Worm (Caenorhabditis elegans) whole organism, young adult: Measurements from ENCODE around the gene col-179.

Source experiments
- B0019.2 ChIP-seq: fragments of 200-800 bp; sonication (Bioruptor generic); conservative IDR thresholded peaks from 2 replicates; pipeline ENCODE4 v1.3.6; 2022; ENCODE audit warnings: missing genetic modification reagents, missing genetic modification characterization, missing compliant biosample characterization
- B0261.1 ChIP-seq: sonication (generic microtip); optimal IDR thresholded peaks from 2 replicates; lab custom pipeline; 2016; ENCODE audit warnings: mild to moderate bottlenecking, missing genetic modification characterization, moderate library complexity, missing compliant biosample characterization
- F57A8.1 ChIP-seq: fragments of 200-800 bp; sonication (Bioruptor generic); optimal IDR thresholded peaks from 2 replicates; lab custom pipeline; 2018; ENCODE audit warnings: mild to moderate bottlenecking, missing genetic modification characterization, moderate library complexity, missing compliant biosample characterization
- K12H6.12 ChIP-seq: fragments of 200-800 bp; sonication (Bioruptor generic); optimal IDR thresholded peaks from 2 replicates; lab custom pipeline; 2018; ENCODE audit warnings: mild to moderate bottlenecking, missing genetic modification characterization, missing compliant biosample characterization
- T07F8.4 ChIP-seq: sonication (generic microtip); optimal IDR thresholded peaks from 2 replicates; lab custom pipeline; 2016; ENCODE audit warnings: mild to moderate bottlenecking, missing genetic modification characterization, moderate library complexity, missing compliant biosample characterization
- Y53F4B.3 ChIP-seq: fragments of 200-800 bp; sonication (Bioruptor generic); IDR thresholded peaks from 2 replicates; pipeline ENCODE4 v1.3.6; 2022; ENCODE audit warnings: missing genetic modification reagents, missing genetic modification characterization, missing compliant biosample characterization
- Y56A3A.18 ChIP-seq: fragments of 200-800 bp; sonication (Bioruptor generic); IDR thresholded peaks from 2 replicates; pipeline ENCODE4 v1.3.6; 2022; ENCODE audit warnings: missing genetic modification reagents, missing genetic modification characterization, missing compliant biosample characterization
- atf-7 ChIP-seq: sonication (generic microtip); optimal IDR thresholded peaks from 2 replicates; lab custom pipeline; 2017; ENCODE audit warnings: mild to moderate bottlenecking, missing genetic modification characterization, missing compliant biosample characterization
- ccch-3 ChIP-seq: fragments of 200-800 bp; sonication (Bioruptor generic); optimal IDR thresholded peaks from 2 replicates; lab custom pipeline; 2018; ENCODE audit warnings: mild to moderate bottlenecking, missing genetic modification characterization, missing compliant biosample characterization
- ceh-27 ChIP-seq: fragments of 200-800 bp; sonication (Bioruptor generic); optimal IDR thresholded peaks from 2 replicates; lab custom pipeline; 2018; ENCODE audit warnings: mild to moderate bottlenecking, missing genetic modification characterization, moderate library complexity, missing compliant biosample characterization
- ceh-40 ChIP-seq: fragments of 200-800 bp; sonication (Bioruptor generic); IDR thresholded peaks from 2 replicates; pipeline ENCODE4 v1.3.6; 2022; ENCODE audit warnings: missing genetic modification characterization, missing compliant biosample characterization
- ceh-79 ChIP-seq: sonication (generic microtip); optimal IDR thresholded peaks from 2 replicates; lab custom pipeline; 2017; ENCODE audit warnings: mild to moderate bottlenecking, missing genetic modification characterization, missing compliant biosample characterization
- chd-7 ChIP-seq: sonication (generic microtip); optimal IDR thresholded peaks from 2 replicates; lab custom pipeline; 2016; ENCODE audit warnings: mild to moderate bottlenecking, missing genetic modification characterization, moderate library complexity, missing compliant biosample characterization
- hmg-1.2 ChIP-seq: fragments of 200-800 bp; sonication (Bioruptor generic); IDR thresholded peaks from 2 replicates; pipeline ENCODE4 v1.3.6; 2022; ENCODE audit warnings: missing genetic modification reagents, missing genetic modification characterization, missing compliant biosample characterization
- hsf-1 ChIP-seq: fragments of 200-800 bp; sonication (Bioruptor generic); IDR thresholded peaks from 2 replicates; pipeline ENCODE4 v1.3.6; 2022; ENCODE audit warnings: missing genetic modification reagents, missing genetic modification characterization, missing compliant biosample characterization
- let-607 ChIP-seq, 2 experiments: fragments of 200-800 bp in 1 of 2; sonication (Bioruptor generic) in 1 of 2; sonication (generic microtip) in 1 of 2; optimal IDR thresholded peaks; 2 replicates each; lab custom pipeline; 2016 to 2018; ENCODE audit warnings: mild to moderate bottlenecking in 2 of 2, missing compliant biosample characterization in 2 of 2, missing genetic modification characterization in 2 of 2, moderate library complexity in 2 of 2, missing genotype in 1 of 2
- lsl-1 ChIP-seq: fragments of 200-800 bp; sonication (Bioruptor generic); optimal IDR thresholded peaks from 2 replicates; lab custom pipeline; 2018; ENCODE audit warnings: mild to moderate bottlenecking, missing genetic modification characterization, moderate library complexity, missing compliant biosample characterization
- madf-8 ChIP-seq: fragments of 200-800 bp; sonication (Bioruptor generic); conservative IDR thresholded peaks from 2 replicates; pipeline ENCODE4 v1.3.6; 2022; ENCODE audit warnings: missing genetic modification reagents, missing genetic modification characterization, missing compliant biosample characterization
- mes-4 ChIP-seq: sonication (generic microtip); optimal IDR thresholded peaks from 2 replicates; lab custom pipeline; 2016; ENCODE audit warnings: missing genotype, missing genetic modification characterization, missing compliant biosample characterization
- mxl-1 ChIP-seq: sonication (generic microtip); optimal IDR thresholded peaks from 2 replicates; lab custom pipeline; 2016; ENCODE audit warnings: missing genetic modification characterization, missing compliant biosample characterization
- nhr-120 ChIP-seq: fragments of 200-800 bp; sonication (Bioruptor generic); IDR thresholded peaks from 2 replicates; pipeline ENCODE4 v1.3.6; 2022; ENCODE audit warnings: missing genetic modification characterization, missing compliant biosample characterization
- nhr-90 ChIP-seq: sonication (generic microtip); optimal IDR thresholded peaks from 2 replicates; lab custom pipeline; 2016; ENCODE audit warnings: missing genotype, mild to moderate bottlenecking, missing genetic modification characterization, missing compliant biosample characterization
- rec-8 ChIP-seq, 2 experiments: sonication (generic microtip); optimal IDR thresholded peaks; 2 replicates each; lab custom pipeline; 2016; ENCODE audit warnings: mild to moderate bottlenecking in 2 of 2, missing genetic modification characterization in 2 of 2, missing genetic modification reagents in 2 of 2, missing genotype in 2 of 2, missing biosample characterization in 1 of 2, missing compliant biosample characterization in 1 of 2, moderate library complexity in 1 of 2
- repo-1 ChIP-seq: sonication (generic microtip); optimal IDR thresholded peaks from 2 replicates; lab custom pipeline; 2017; ENCODE audit warnings: mild to moderate bottlenecking, missing genetic modification characterization, missing compliant biosample characterization
- snpc-1.1 ChIP-seq: sonication (generic microtip); optimal IDR thresholded peaks from 2 replicates; lab custom pipeline; 2017; ENCODE audit warnings: missing genetic modification characterization, mild to moderate bottlenecking, missing compliant biosample characterization, antibody characterized with exemption, moderate library complexity, missing genotype, missing genetic modification reagents; ENCODE audit not compliant: insufficient read depth
- somi-1 ChIP-seq: fragments of 200-800 bp; sonication (Bioruptor generic); optimal IDR thresholded peaks from 2 replicates; lab custom pipeline; 2018; ENCODE audit warnings: mild to moderate bottlenecking, missing genetic modification characterization, missing compliant biosample characterization
- sptf-2 ChIP-seq: fragments of 200-800 bp; sonication (Bioruptor generic); optimal IDR thresholded peaks from 2 replicates; lab custom pipeline; 2018; ENCODE audit warnings: mild to moderate bottlenecking, missing genetic modification characterization, missing compliant biosample characterization
- tbx-9 ChIP-seq: sonication (generic microtip); optimal IDR thresholded peaks from 2 replicates; lab custom pipeline; 2016; ENCODE audit warnings: borderline replicate concordance, missing genetic modification characterization, inconsistent platforms, missing compliant biosample characterization
- unc-130 ChIP-seq: sonication (generic microtip); optimal IDR thresholded peaks from 2 replicates; lab custom pipeline; 2016; ENCODE audit warnings: missing genetic modification reagents, missing genetic modification characterization, missing compliant biosample characterization
- xnd-1 ChIP-seq: sonication (generic microtip); optimal IDR thresholded peaks from 2 replicates; lab custom pipeline; 2016; ENCODE audit warnings: missing genotype, missing genetic modification reagents, missing genetic modification characterization, missing compliant biosample characterization
- ztf-22 ChIP-seq: fragments of 200-800 bp; sonication (Bioruptor generic); optimal IDR thresholded peaks from 2 replicates; lab custom pipeline; 2018; ENCODE audit warnings: mild to moderate bottlenecking, missing genetic modification characterization, moderate library complexity, missing compliant biosample characterization
- ztf-26 ChIP-seq: sonication (generic microtip); optimal IDR thresholded peaks from 2 replicates; lab custom pipeline; 2017; ENCODE audit warnings: missing genetic modification characterization, missing compliant biosample characterization
- ztf-3 ChIP-seq: fragments of 200-800 bp; sonication (Bioruptor generic); optimal IDR thresholded peaks from 2 replicates; lab custom pipeline; 2018; ENCODE audit warnings: mild to moderate bottlenecking, missing genetic modification characterization, missing compliant biosample characterization

Gene col-179

ce11 chrX:11189515-11189914 lies 11.8 kb upstream of the col-179 start, which contains the start of gene F13D2.1:
F13D2.1 (minus strand) TSS chrX:11189615.
- TF ChIP-seq F57A8.1 (GFP tag; lab: Kevin White, UChicago) (no peak), B0019.2 (GFP tag; lab: Robert Waterston, UW) (no peak), snpc-1.1 (tag; lab: Kevin White, UChicago) (no peak), ztf-3 (no peak), madf-8 (no peak), hmg-1.2 (GFP tag; lab: Robert Waterston, UW) (no peak), ccch-3 (GFP tag; lab: Kevin White, UChicago) (no peak), atf-7 (tag; lab: Kevin White, UChicago) (no peak), B0261.1 (tag; lab: Kevin White, UChicago) (no peak), ceh-79 (no peak), unc-130 (GFP tag; lab: Kevin White, UChicago) (no peak), chd-7 (tag; lab: Kevin White, UChicago) (no peak), ztf-22 (no peak), mes-4 (tag; lab: Kevin White, UChicago) (no peak), ceh-40 (GFP tag; lab: Robert Waterston, UW) (no peak)

- no peak for TF ChIP-seq nhr-120 (GFP tag; lab: Robert Waterston, UW)
- peak; percentile 1 for TF ChIP-seq somi-1 (GFP tag; lab: Kevin White, UChicago)
- TF ChIP-seq atf-7 (tag; lab: Kevin White, UChicago): no peak
- no peak for TF ChIP-seq rec-8 (tag; optimal IDR thresholded peaks at IDR 0.05; lab: Kevin White, UChicago)
- no peak for TF ChIP-seq Y56A3A.18 (GFP tag; lab: Robert Waterston, UW)
- TF ChIP-seq hsf-1 (GFP tag; lab: Robert Waterston, UW): peak; percentile 54; the same call in 1 of the 2 replicates
- no peak for TF ChIP-seq xnd-1 (tag; lab: Kevin White, UChicago)
- peak; percentile 42 for TF ChIP-seq ztf-26 (tag; lab: Kevin White, UChicago)
Observed at ce11 chrX:11190443-11190842, 10.8 kb upstream of the col-179 start.

DNA sequence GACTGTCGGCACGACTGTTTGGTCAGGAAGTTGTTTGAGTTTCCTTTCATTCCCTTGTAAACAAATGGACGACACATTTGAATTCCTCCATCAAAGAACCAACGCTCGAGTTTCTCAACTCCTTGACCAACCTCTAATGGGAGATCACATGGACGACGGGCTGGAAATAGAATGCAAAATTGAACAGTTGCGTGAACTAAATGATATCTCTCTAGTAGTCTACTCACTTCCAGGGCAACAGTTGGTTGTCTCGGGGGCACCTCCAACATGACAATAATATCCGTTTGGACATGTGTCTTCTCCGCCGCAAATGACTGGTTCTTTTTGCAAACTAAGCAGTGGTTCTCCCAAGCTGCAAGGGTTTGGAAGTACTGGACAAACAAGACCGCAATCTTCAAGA lies 7.6 kb upstream of the col-179 start:
- TF ChIP-seq sptf-2 (GFP tag; lab: Kevin White, UChicago) (no peak), Y53F4B.3 (GFP tag; lab: Robert Waterston, UW) (no peak), let-607 (tag; optimal IDR thresholded peaks at IDR 0.05; lab: Kevin White, UChicago) (no peak), nhr-90 (tag; lab: Kevin White, UChicago) (no peak), mxl-1 (tag; lab: Kevin White, UChicago) (no peak), B0019.2 (GFP tag; lab: Robert Waterston, UW) (no peak), hmg-1.2 (GFP tag; lab: Robert Waterston, UW) (no peak), Y56A3A.18 (GFP tag; lab: Robert Waterston, UW) (no peak), K12H6.12 (no peak), unc-130 (GFP tag; lab: Kevin White, UChicago) (no peak), repo-1 (tag; lab: Kevin White, UChicago) (no peak), chd-7 (tag; lab: Kevin White, UChicago) (no peak), tbx-9 (tag; lab: Kevin White, UChicago) (no peak), atf-7 (tag; lab: Kevin White, UChicago) (no peak), ceh-27 (GFP tag; lab: Kevin White, UChicago) (no peak), T07F8.4 (tag; lab: Kevin White, UChicago) (no peak), lsl-1 (GFP tag; lab: Kevin White, UChicago) (no peak), F57A8.1 (GFP tag; lab: Kevin White, UChicago) (no peak), xnd-1 (tag; lab: Kevin White, UChicago) (no peak), ceh-79 (no peak)
